Worm (Caenorhabditis elegans) whole organism, late embryonic: ENCODE measurements around the gene rbf-1.
A peak's percentile ranks its signal among the peaks of the same experiment; 100 is the strongest.

Experiments
- K02D7.2 ChIP-seq: sonication (generic microtip); optimal IDR thresholded peaks from 2 replicates; lab custom pipeline; 2017; ENCODE audit warnings: mild to moderate bottlenecking, missing genetic modification characterization, missing compliant biosample characterization
- K09A11.1 ChIP-seq: sonication (generic microtip); optimal IDR thresholded peaks from 2 replicates; lab custom pipeline; 2017; ENCODE audit warnings: antibody characterized with exemption, mild to moderate bottlenecking, missing genetic modification characterization, missing compliant biosample characterization; ENCODE audit not compliant: insufficient read depth
- T23F11.4 ChIP-seq: fragments of 200-800 bp; sonication (Bioruptor generic); optimal IDR thresholded peaks from 2 replicates; lab custom pipeline; 2018; ENCODE audit warnings: mild to moderate bottlenecking, missing genetic modification characterization, missing compliant biosample characterization
- ama-1 ChIP-seq: fragments of 150-350 bp; optimal IDR thresholded peaks from 2 replicates; lab custom pipeline; 2014
- ceh-14 ChIP-seq: sonication (generic microtip); optimal IDR thresholded peaks from 2 replicates; lab custom pipeline; 2016; ENCODE audit warnings: missing genotype, missing genetic modification characterization, missing compliant biosample characterization
- ceh-18 ChIP-seq: sonication (generic microtip); optimal IDR thresholded peaks from 2 replicates; lab custom pipeline; 2016; ENCODE audit warnings: missing genetic modification characterization, missing compliant biosample characterization
- ceh-19 ChIP-seq: fragments of 200-800 bp; sonication (Bioruptor generic); optimal IDR thresholded peaks from 2 replicates; lab custom pipeline; 2018; ENCODE audit warnings: mild to moderate bottlenecking, missing genetic modification characterization, missing compliant biosample characterization
- ceh-24 ChIP-seq: sonication (generic microtip); optimal IDR thresholded peaks from 2 replicates; lab custom pipeline; 2016; ENCODE audit warnings: mild to moderate bottlenecking, missing genetic modification characterization, missing compliant biosample characterization
- ceh-31 ChIP-seq: sonication (generic microtip); optimal IDR thresholded peaks from 2 replicates; lab custom pipeline; 2016; ENCODE audit warnings: missing genetic modification characterization, missing compliant biosample characterization
- ceh-45 ChIP-seq: fragments of 200-800 bp; sonication (Bioruptor generic); IDR thresholded peaks from 2 replicates; pipeline ENCODE4 v1.3.6; 2022; ENCODE audit warnings: missing genetic modification reagents, missing genetic modification characterization, missing compliant biosample characterization
- che-1 ChIP-seq: sonication (generic microtip); optimal IDR thresholded peaks from 2 replicates; lab custom pipeline; 2016; ENCODE audit warnings: mild to moderate bottlenecking, missing genetic modification characterization, missing compliant biosample characterization
- dmd-4 ChIP-seq: sonication (generic microtip); optimal IDR thresholded peaks from 2 replicates; lab custom pipeline; 2016; ENCODE audit warnings: borderline replicate concordance, missing genetic modification characterization, missing compliant biosample characterization
- dve-1 ChIP-seq: sonication (generic microtip); optimal IDR thresholded peaks from 2 replicates; lab custom pipeline; 2017; ENCODE audit warnings: antibody characterized with exemption, mild to moderate bottlenecking, missing genetic modification characterization, missing compliant biosample characterization
- elt-2 ChIP-seq: sonication (generic microtip); optimal IDR thresholded peaks from 2 replicates; lab custom pipeline; 2016; ENCODE audit warnings: missing genetic modification reagents, missing genetic modification characterization, missing compliant biosample characterization
- elt-4 ChIP-seq: sonication (generic microtip); optimal IDR thresholded peaks from 2 replicates; lab custom pipeline; 2016; ENCODE audit warnings: missing genetic modification characterization, missing compliant biosample characterization
- ets-4 ChIP-seq: sonication (generic microtip); optimal IDR thresholded peaks from 2 replicates; lab custom pipeline; 2016; ENCODE audit warnings: missing genetic modification characterization, missing compliant biosample characterization
- fkh-6 ChIP-seq: sonication (generic microtip); optimal IDR thresholded peaks from 2 replicates; lab custom pipeline; 2016; ENCODE audit warnings: missing genetic modification characterization, missing compliant biosample characterization
- gmeb-2 ChIP-seq: sonication (generic microtip); optimal IDR thresholded peaks from 2 replicates; lab custom pipeline; 2016; ENCODE audit warnings: missing genetic modification characterization, inconsistent platforms, missing compliant biosample characterization
- hlh-30 ChIP-seq: sonication (generic microtip); optimal IDR thresholded peaks from 2 replicates; lab custom pipeline; 2017; ENCODE audit warnings: antibody characterized with exemption, missing genetic modification characterization, missing compliant biosample characterization; ENCODE audit not compliant: insufficient read depth
- hlh-6 ChIP-seq: sonication (generic microtip); optimal IDR thresholded peaks from 2 replicates; lab custom pipeline; 2016; ENCODE audit warnings: missing genotype, missing genetic modification characterization, missing compliant biosample characterization
- lin-11 ChIP-seq: fragments of 200-800 bp; sonication (Bioruptor generic); optimal IDR thresholded peaks from 2 replicates; lab custom pipeline; 2018; ENCODE audit warnings: mild to moderate bottlenecking, missing genetic modification characterization, missing compliant biosample characterization
- nfya-1 ChIP-seq: sonication (generic microtip); optimal IDR thresholded peaks from 2 replicates; lab custom pipeline; 2017; ENCODE audit warnings: missing genetic modification characterization, mild to moderate bottlenecking, missing compliant biosample characterization, antibody characterized with exemption, moderate library complexity
- nhr-232 ChIP-seq: sonication (generic microtip); optimal IDR thresholded peaks from 2 replicates; lab custom pipeline; 2016; ENCODE audit warnings: missing genetic modification characterization, missing compliant biosample characterization
- pax-1 ChIP-seq: fragments of 150-350 bp; optimal IDR thresholded peaks from 2 replicates; lab custom pipeline; 2014; ENCODE audit warnings: missing biosample characterization, missing genetic modification characterization
- pha-2 ChIP-seq: sonication (generic microtip); optimal IDR thresholded peaks from 2 replicates; lab custom pipeline; 2017; ENCODE audit warnings: mild to moderate bottlenecking, missing genetic modification characterization, missing compliant biosample characterization
- pha-4 ChIP-seq: fragments of 150-350 bp; optimal IDR thresholded peaks from 2 replicates; lab custom pipeline; 2018; ENCODE audit warnings: missing biosample characterization, missing genetic modification reagents, missing genetic modification characterization
- pros-1 ChIP-seq: fragments of 150-350 bp; optimal IDR thresholded peaks from 2 replicates; lab custom pipeline; 2014; ENCODE audit warnings: missing biosample characterization, missing genetic modification reagents, missing genetic modification characterization
- ref-2 ChIP-seq: sonication (generic microtip); optimal IDR thresholded peaks from 2 replicates; lab custom pipeline; 2016; ENCODE audit warnings: missing genetic modification characterization, missing compliant biosample characterization
- rnt-1 ChIP-seq: sonication (generic microtip); optimal IDR thresholded peaks from 2 replicates; lab custom pipeline; 2016; ENCODE audit warnings: missing genetic modification characterization, missing compliant biosample characterization
- sdc-2 ChIP-seq: sonication (generic microtip); optimal IDR thresholded peaks from 2 replicates; lab custom pipeline; 2016; ENCODE audit warnings: missing genotype, missing genetic modification characterization, missing compliant biosample characterization
- syd-9 ChIP-seq: sonication (generic microtip); optimal IDR thresholded peaks from 2 replicates; lab custom pipeline; 2016; ENCODE audit warnings: mild to moderate bottlenecking, missing genetic modification characterization, moderate library complexity, missing compliant biosample characterization
- tbx-2 ChIP-seq: sonication (generic microtip); optimal IDR thresholded peaks from 2 replicates; lab custom pipeline; 2016; ENCODE audit warnings: missing genetic modification characterization, missing compliant biosample characterization
- tbx-7 ChIP-seq: sonication (generic microtip); optimal IDR thresholded peaks from 2 replicates; lab custom pipeline; 2016; ENCODE audit warnings: missing genotype, missing genetic modification characterization, missing compliant biosample characterization
- unc-42 ChIP-seq: sonication (generic microtip); optimal IDR thresholded peaks from 2 replicates; lab custom pipeline; 2016; ENCODE audit warnings: missing genotype, missing genetic modification characterization, missing compliant biosample characterization
- unc-55 ChIP-seq: sonication (generic microtip); optimal IDR thresholded peaks from 2 replicates; lab custom pipeline; 2017; ENCODE audit warnings: missing biosample characterization, missing genetic modification reagents, missing genetic modification characterization
- unc-86 ChIP-seq: sonication (generic microtip); optimal IDR thresholded peaks from 2 replicates; lab custom pipeline; 2016; ENCODE audit warnings: missing genetic modification characterization, missing compliant biosample characterization
- zip-5 ChIP-seq: sonication (generic microtip); optimal IDR thresholded peaks from 2 replicates; lab custom pipeline; 2016; ENCODE audit warnings: missing genetic modification characterization, missing compliant biosample characterization

Gene rbf-1

ce11 chrIII:6705515-6705914 is 30.0 kb downstream of the rbf-1 start, which contains the start of gene F37A4.6:
F37A4.6 (plus strand) TSS chrIII:6705815.
- no peak for TF ChIP-seq tbx-7 (tag; lab: Kevin White, UChicago)
- TF ChIP-seq K02D7.2 (tag; lab: Kevin White, UChicago) = no peak
- no peak for TF ChIP-seq ceh-24
- no peak for TF ChIP-seq unc-42 (tag; lab: Kevin White, UChicago)
- no peak for TF ChIP-seq ets-4
- no peak for TF ChIP-seq pha-2 (tag; lab: Kevin White, UChicago)
- no peak for TF ChIP-seq K09A11.1 (tag; lab: Kevin White, UChicago)
- TF ChIP-seq ceh-19 (GFP tag; lab: Kevin White, UChicago) = no peak
- no peak for TF ChIP-seq ceh-45 (GFP tag; lab: Robert Waterston, UW)
- no peak for TF ChIP-seq pax-1 (tag; lab: Kevin White, UChicago)
- no peak for TF ChIP-seq fkh-6
- TF ChIP-seq hlh-6 = no peak
- no peak for TF ChIP-seq elt-2 (tag; lab: Kevin White, UChicago)
- no peak for TF ChIP-seq dve-1 (tag; lab: Kevin White, UChicago)
- TF ChIP-seq unc-86 (tag; lab: Kevin White, UChicago) = no peak

- TF ChIP-seq nhr-232 (tag; lab: Kevin White, UChicago) (no peak), gmeb-2 (tag; lab: Kevin White, UChicago) (no peak), pax-1 (tag; lab: Kevin White, UChicago) (no peak), ceh-31 (tag; lab: Kevin White, UChicago) (peak; percentile 29), syd-9 (tag; lab: Kevin White, UChicago) (no peak), dmd-4 (tag; lab: Kevin White, UChicago) (no peak), unc-55 (no peak), ets-4 (no peak), hlh-30 (tag; lab: Kevin White, UChicago) (no peak), nfya-1 (peak; percentile 10), sdc-2 (tag; lab: Kevin White, UChicago) (no peak), T23F11.4 (GFP tag; lab: Kevin White, UChicago) (no peak), ref-2 (peak; percentile 55), tbx-2 (tag; lab: Kevin White, UChicago) (peak; percentile 8)
These were observed 34.4 kb downstream of the rbf-1 start, which contains the start of gene isw-1 for ce11 chrIII:6709983-6710382. isw-1 (minus strand) TSS chrIII:6710100.

ce11 chrIII:6711590-6711989 is 36.0 kb downstream of the rbf-1 start, which contains the start of gene F37A4.5:
F37A4.5 (plus strand) TSS chrIII:6711890.
- TF ChIP-seq K09A11.1 (tag; lab: Kevin White, UChicago) (no peak), che-1 (no peak), nfya-1 (no peak), pha-4 (tag; lab: Kevin White, UChicago) (no peak), ceh-14 (tag; lab: Kevin White, UChicago) (no peak), lin-11 (tag; lab: Kevin White, UChicago) (no peak), pros-1 (tag; lab: Kevin White, UChicago) (no peak), ets-4 (no peak)

ce11 chrIII:6713266-6713665 is 37.7 kb downstream of the rbf-1 start, which contains the start of gene F37A4.4:
F37A4.4 (plus strand) TSS chrIII:6713566.
- TF ChIP-seq lin-11 (tag; lab: Kevin White, UChicago) (no peak), ceh-18 (tag; lab: Kevin White, UChicago) (no peak), elt-4 (no peak), zip-5 (tag; lab: Kevin White, UChicago) (no peak), syd-9 (tag; lab: Kevin White, UChicago) (no peak), tbx-2 (tag; lab: Kevin White, UChicago) (no peak), ama-1 (lab: Kevin White, UChicago) (no peak), rnt-1 (tag; lab: Kevin White, UChicago) (no peak)
